Worm (Caenorhabditis elegans): ENCODE results near the gene nck-1.

Gene nck-1

DNA sequence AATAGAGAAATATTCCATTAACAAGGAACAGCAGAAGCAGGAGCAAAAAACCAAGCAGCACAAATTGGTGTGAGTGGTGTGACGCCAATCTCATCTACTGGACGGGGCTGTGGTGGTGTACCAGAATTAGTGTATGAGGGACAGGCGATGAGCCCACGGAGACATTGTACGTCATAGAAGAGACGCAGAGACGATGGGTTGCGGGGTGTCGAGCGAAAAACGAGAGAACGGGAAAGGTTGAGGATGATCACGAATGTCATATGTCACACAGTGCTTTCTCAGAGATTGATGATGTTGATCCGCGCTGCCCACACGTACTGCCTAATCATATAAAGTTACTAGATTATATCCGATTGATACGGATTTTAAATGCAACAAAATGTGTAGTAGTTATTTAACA is 4.7 kb upstream of the nck-1 start:
- TF ChIP-seq alr-1 (tag; optimal IDR thresholded peaks at IDR 0.05) (no peak), nhr-10 (tag; optimal IDR thresholded peaks at IDR 0.05) (no peak), nhr-23 (tag; optimal IDR thresholded peaks at IDR 0.05) (no peak), ceh-16 (tag; optimal IDR thresholded peaks at IDR 0.05) (no peak), unc-62 (GFP tag; optimal IDR thresholded peaks at IDR 0.05) (no peak), C34F6.9 (tag; optimal IDR thresholded peaks at IDR 0.05) (peak; percentile 25), gmeb-1 (tag; optimal IDR thresholded peaks at IDR 0.05) (no peak), ceh-82 (tag; optimal IDR thresholded peaks at IDR 0.05) (no peak), crh-2 (tag; optimal IDR thresholded peaks at IDR 0.05) (no peak), nhr-6 (tag; optimal IDR thresholded peaks at IDR 0.05) (no peak), sma-9 (GFP tag; optimal IDR thresholded peaks at IDR 0.05) (peak; percentile 70), sma-9 (tag; optimal IDR thresholded peaks at IDR 0.05) (no peak), nhr-12 (tag; optimal IDR thresholded peaks at IDR 0.05) (no peak), F13H6.1 (tag; optimal IDR thresholded peaks at IDR 0.05) (peak; percentile 42), nhr-129 (tag; optimal IDR thresholded peaks at IDR 0.05) (peak; percentile 55), lsy-2 (tag; optimal IDR thresholded peaks at IDR 0.05) (peak in 1 of 2 experiments; percentile 44)

DNA sequence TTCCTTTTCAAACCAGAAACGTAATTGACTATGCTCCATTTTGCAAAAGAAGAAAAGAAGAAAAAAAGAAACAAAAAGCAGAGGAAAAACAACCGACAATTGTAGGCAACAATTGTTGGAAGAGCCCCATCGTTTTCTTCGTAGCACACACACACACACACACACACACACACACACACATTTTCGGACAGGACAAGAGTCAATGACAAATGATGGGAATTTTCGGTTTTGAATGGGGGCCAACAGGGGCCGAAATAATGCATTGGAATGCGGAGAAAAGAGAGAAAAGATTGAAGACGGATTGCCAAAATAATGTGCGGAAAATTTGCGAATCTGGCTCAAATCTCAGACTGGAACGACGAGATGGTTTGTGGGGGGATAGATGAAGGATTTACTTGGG is 1.5 kb upstream of the nck-1 start:
- TF ChIP-seq mdl-1 (tag; optimal IDR thresholded peaks at IDR 0.05): peak in 1 of 2 experiments; percentile 12
- TF ChIP-seq nhr-129 (tag; optimal IDR thresholded peaks at IDR 0.05): peak; percentile 21
- no peak for TF ChIP-seq R02D3.7 (tag; optimal IDR thresholded peaks at IDR 0.05)
- no peak for TF ChIP-seq lin-39 (tag; optimal IDR thresholded peaks at IDR 0.05)
- no peak for TF ChIP-seq crh-2 (tag; optimal IDR thresholded peaks at IDR 0.05)
- peak; percentile 51 for TF ChIP-seq mab-5 (tag; optimal IDR thresholded peaks at IDR 0.05)
- TF ChIP-seq lin-11 (tag; optimal IDR thresholded peaks at IDR 0.05): no peak
- peak; percentile 12 for TF ChIP-seq F13H6.1 (tag; optimal IDR thresholded peaks at IDR 0.05)
- TF ChIP-seq zag-1 (tag; optimal IDR thresholded peaks at IDR 0.05): peak; percentile 50
- TF ChIP-seq gmeb-1 (tag; optimal IDR thresholded peaks at IDR 0.05): no peak
- peak; percentile 5 for TF ChIP-seq C34F6.9 (tag; optimal IDR thresholded peaks at IDR 0.05)

- TF ChIP-seq Y55F3AM.14 (GFP tag; optimal IDR thresholded peaks at IDR 0.05) (peak; percentile 13), gmeb-1 (tag; optimal IDR thresholded peaks at IDR 0.05) (no peak)
These were observed 2.0 kb downstream of the nck-1 start for ce11 chrX:4151206-4151605.

DNA sequence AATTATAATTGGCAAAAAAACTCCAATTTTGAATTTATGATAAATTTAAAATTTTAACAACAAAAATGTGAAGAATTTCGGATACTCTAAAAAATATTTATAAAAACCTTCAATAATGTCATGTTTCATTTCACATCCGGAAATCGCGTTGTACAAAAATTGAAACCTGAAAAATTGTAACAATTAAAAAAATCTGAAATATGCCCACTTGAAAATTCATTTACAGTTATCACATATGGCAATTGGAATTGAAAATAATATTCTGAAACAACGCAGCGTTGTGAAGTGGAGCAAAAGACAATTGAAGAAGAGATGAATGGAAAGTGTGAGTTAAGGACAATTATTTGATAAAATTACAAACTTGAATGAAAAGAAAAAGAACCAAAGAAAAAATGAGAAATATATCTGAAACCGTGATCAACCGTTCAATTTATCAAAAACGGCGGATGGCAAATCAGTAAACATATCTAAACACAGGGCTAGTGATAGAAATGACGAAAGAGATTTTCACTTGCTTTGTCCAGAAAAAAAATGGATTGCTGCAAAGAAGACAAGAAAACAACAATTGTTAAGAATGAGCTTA is 4.7 kb downstream of the nck-1 start:
- TF ChIP-seq ZK546.5 (tag; optimal IDR thresholded peaks at IDR 0.05) (no peak), nhr-12 (tag; optimal IDR thresholded peaks at IDR 0.05) (no peak), aly-2 (tag; optimal IDR thresholded peaks at IDR 0.05) (no peak), dmd-4 (tag; optimal IDR thresholded peaks at IDR 0.05) (no peak), nhr-23 (tag; optimal IDR thresholded peaks at IDR 0.05) (no peak), peb-1 (tag; optimal IDR thresholded peaks at IDR 0.05) (no peak), R02D3.7 (tag; optimal IDR thresholded peaks at IDR 0.05) (no peak), ama-1 (optimal IDR thresholded peaks at IDR 0.05) (no peak), mbf-1 (tag; optimal IDR thresholded peaks at IDR 0.05) (no peak), unc-62 (GFP tag; optimal IDR thresholded peaks at IDR 0.05) (no peak), unc-55 (GFP tag; optimal IDR thresholded peaks at IDR 0.05) (no peak), lin-39 (tag; optimal IDR thresholded peaks at IDR 0.05) (no peak), lin-11 (tag; optimal IDR thresholded peaks at IDR 0.05) (no peak), nhr-10 (tag; optimal IDR thresholded peaks at IDR 0.05) (no peak), nhr-237 (tag; optimal IDR thresholded peaks at IDR 0.05) (no peak), mdl-1 (tag; optimal IDR thresholded peaks at IDR 0.05) (no peak)

DNA sequence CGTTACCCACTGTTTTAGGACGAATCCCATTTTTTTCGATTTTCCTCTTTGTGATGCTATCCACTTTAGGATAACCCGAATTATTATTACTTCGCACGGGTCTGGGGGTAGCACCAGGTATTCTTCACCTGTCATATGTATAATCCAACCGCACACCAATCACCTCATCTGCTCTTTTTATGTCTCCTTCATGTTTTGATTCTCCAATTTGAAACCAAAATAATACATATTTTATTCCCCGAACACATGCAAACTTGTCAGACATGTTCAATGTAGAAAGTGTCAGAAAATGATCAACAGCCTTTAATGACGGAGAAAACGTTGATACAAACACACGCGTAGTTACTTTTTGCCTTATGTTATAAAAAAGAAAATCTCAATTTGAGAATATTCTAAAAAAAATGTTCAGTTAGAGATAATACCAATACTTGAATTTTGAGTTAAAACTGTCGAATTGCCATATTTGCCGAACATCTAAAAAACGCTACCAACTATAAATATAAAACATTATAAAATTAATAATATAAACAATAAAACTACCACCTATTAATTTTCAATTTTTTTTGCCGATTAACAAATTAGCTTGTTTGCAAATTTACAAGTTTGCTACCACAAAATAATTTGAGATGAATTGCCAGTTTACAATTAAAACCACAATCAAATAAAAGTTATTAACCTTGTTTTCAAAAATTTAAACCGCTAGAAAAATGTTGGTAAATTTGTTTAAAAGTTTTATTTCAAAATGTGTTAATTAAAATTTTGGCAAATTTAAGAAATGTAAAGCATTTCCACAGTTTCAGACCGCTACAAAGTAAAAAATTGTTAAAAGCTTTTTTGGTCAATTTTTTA is 5.4 kb downstream of the nck-1 start:
- TF ChIP-seq zag-1 (tag; optimal IDR thresholded peaks at IDR 0.05) (no peak), ZK546.5 (tag; optimal IDR thresholded peaks at IDR 0.05) (no peak), ztf-4 (tag; optimal IDR thresholded peaks at IDR 0.05) (peak; percentile 93), mbf-1 (tag; optimal IDR thresholded peaks at IDR 0.05) (no peak), sma-9 (GFP tag; optimal IDR thresholded peaks at IDR 0.05) (no peak), sma-9 (tag; optimal IDR thresholded peaks at IDR 0.05) (no peak), blmp-1 (tag; optimal IDR thresholded peaks at IDR 0.05; ENCODE audit: insufficient read depth) (peak; percentile 22), ceh-16 (tag; optimal IDR thresholded peaks at IDR 0.05) (no peak), nhr-23 (tag; optimal IDR thresholded peaks at IDR 0.05) (no peak), unc-62 (GFP tag; optimal IDR thresholded peaks at IDR 0.05) (no peak), nhr-25 (tag; optimal IDR thresholded peaks at IDR 0.05) (peak; percentile 71), fos-1 (tag; optimal IDR thresholded peaks at IDR 0.05) (no peak), nhr-21 (tag; optimal IDR thresholded peaks at IDR 0.05) (peak; percentile 46), sem-4 (tag; optimal IDR thresholded peaks at IDR 0.05) (peak; percentile 67), R02D3.7 (tag; optimal IDR thresholded peaks at IDR 0.05) (no peak), Y55F3AM.14 (GFP tag; optimal IDR thresholded peaks at IDR 0.05) (no peak), skn-1 (tag; optimal IDR thresholded peaks at IDR 0.05) (no peak), unc-39 (tag; optimal IDR thresholded peaks at IDR 0.05) (no peak), lin-13 (GFP tag; optimal IDR thresholded peaks at IDR 0.05) (peak; percentile 55), nhr-237 (tag; optimal IDR thresholded peaks at IDR 0.05) (no peak), crh-2 (tag; optimal IDR thresholded peaks at IDR 0.05) (peak; percentile 51), nhr-10 (tag; optimal IDR thresholded peaks at IDR 0.05) (no peak), nhr-12 (tag; optimal IDR thresholded peaks at IDR 0.05) (no peak), lin-11 (tag; optimal IDR thresholded peaks at IDR 0.05) (no peak), lsy-2 (tag; optimal IDR thresholded peaks at IDR 0.05) (peak; percentile 0 to 55), nhr-11 (tag; optimal IDR thresholded peaks at IDR 0.05) (no peak), aly-2 (tag; optimal IDR thresholded peaks at IDR 0.05) (no peak)
